Fruit fly (Drosophila melanogaster): Measurements from ENCODE around the gene Gld.

- TF ChIP-seq CG8478 (optimal IDR thresholded peaks at IDR 0.05) (no peak), CTCF (optimal IDR thresholded peaks at IDR 0.05) (no peak)
These were observed at the start of gene Gld, which contains the start of gene Syt4 for dm6 chr3R:7265567-7266208.

Measured in S2 (cell line).